Worm (Caenorhabditis elegans): ENCODE results near the gene glrx-22.

The glrx-22 gene

DNA sequence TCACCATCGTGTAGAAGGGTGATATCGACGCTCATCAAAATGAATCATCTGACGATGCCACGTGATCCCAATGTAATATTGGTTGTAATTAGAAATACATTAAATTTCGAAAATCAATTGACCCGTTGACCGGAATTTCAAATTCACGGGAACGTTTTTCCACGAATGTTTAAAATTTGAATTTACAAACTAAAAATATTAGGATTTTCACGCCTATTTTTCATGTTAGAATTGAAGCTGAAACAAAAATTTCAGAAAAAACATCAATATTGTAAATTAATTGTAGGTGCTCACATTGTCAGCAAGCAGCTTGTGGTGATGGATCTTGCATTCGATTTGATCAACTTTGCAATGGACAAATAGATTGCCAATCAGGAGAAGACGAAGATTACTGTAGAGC is 9.3 kb upstream of the glrx-22 start, which contains the start of gene C07G1.6:
Gene C07G1.6, minus strand, starts transcription at position 101 of the 400 bp plus-strand sequence.
- TF ChIP-seq tra-1 (GFP tag; IDR thresholded peaks at IDR 0.05) (no peak), daf-8 (GFP tag; IDR thresholded peaks at IDR 0.05) (no peak), madf-5 (GFP tag; IDR thresholded peaks at IDR 0.05) (no peak), daf-16 (GFP tag; optimal IDR thresholded peaks at IDR 0.05) (no peak), daf-16 (tag; optimal IDR thresholded peaks at IDR 0.05) (no peak), mxl-3 (GFP tag; optimal IDR thresholded peaks at IDR 0.05) (no peak), ztf-11 (tag; optimal IDR thresholded peaks at IDR 0.05) (no peak), lin-29 (GFP tag; IDR thresholded peaks at IDR 0.05) (no peak), arid-1 (GFP tag; conservative IDR thresholded peaks at IDR 0.05) (no peak), F10B5.3 (tag; optimal IDR thresholded peaks at IDR 0.05) (no peak), Y5F2A.4 (GFP tag; optimal IDR thresholded peaks at IDR 0.05) (no peak), snpc-1.2 (GFP tag; IDR thresholded peaks at IDR 0.05) (no peak), cey-2 (tag; optimal IDR thresholded peaks at IDR 0.05; ENCODE audit: borderline replicate concordance, insufficient read depth) (no peak), nhr-42 (GFP tag; IDR thresholded peaks at IDR 0.05) (no peak), spr-1 (tag; optimal IDR thresholded peaks at IDR 0.05) (no peak), ceh-20 (GFP tag; IDR thresholded peaks at IDR 0.05) (no peak)

DNA sequence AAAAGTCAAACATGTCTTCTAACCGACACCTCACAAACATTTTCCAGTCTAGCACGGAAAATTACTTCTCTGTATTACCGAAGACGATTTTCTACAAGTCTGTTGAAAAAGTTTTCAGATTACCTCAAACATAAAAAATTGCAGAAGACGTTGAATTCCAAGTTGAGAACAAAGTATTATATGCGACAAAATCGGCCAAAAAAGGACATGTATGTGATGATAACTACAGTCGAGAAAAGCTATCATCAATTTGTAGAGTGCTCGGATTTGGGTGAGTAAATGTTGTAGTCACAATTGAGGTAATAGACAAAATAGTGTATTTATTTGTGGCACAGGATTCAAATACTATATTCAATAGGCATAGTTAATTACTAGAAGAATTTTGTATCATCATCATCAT is 7.8 kb upstream of the glrx-22 start:
- peak; percentile 55 for TF ChIP-seq aha-1 (tag)
- TF ChIP-seq lin-13 (GFP tag; optimal IDR thresholded peaks at IDR 0.05), result no peak
- no peak for TF ChIP-seq ces-1 (GFP tag; optimal IDR thresholded peaks at IDR 0.05)
- TF ChIP-seq unc-62 (GFP tag; optimal IDR thresholded peaks at IDR 0.05 in 1 of 2), result peak in 1 of 2 experiments; percentile 94
- no peak for TF ChIP-seq unc-62 (tag; optimal IDR thresholded peaks at IDR 0.05)
- no peak for TF ChIP-seq nhr-11 (tag; optimal IDR thresholded peaks at IDR 0.05)
- no peak for TF ChIP-seq snpc-4 (tag; optimal IDR thresholded peaks at IDR 0.05)
- TF ChIP-seq T26A8.4 (GFP tag; IDR thresholded peaks at IDR 0.05), result no peak

DNA sequence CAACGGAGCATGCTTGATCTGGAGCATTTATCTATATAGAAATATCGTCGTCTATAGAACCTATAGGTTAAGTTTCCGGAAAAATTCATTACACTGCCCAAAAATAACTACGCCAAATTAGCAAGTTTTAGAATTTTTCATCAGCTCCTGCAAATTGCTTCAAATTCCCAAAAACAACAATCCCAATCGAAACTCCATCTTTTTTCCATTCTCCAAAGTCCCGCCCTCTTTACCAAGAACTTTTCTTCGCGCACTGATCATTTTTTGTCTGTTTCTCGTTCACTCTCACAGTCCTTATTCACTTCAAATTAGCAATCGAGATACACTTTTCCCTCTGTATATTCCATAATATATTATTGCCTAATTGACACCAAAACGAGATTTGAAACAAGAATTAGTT is 5.3 kb upstream of the glrx-22 start, which contains the start of gene svh-1:
Gene svh-1, plus strand, starts transcription at position 301 of the 400 bp plus-strand sequence.
- TF ChIP-seq fkh-10 (GFP tag; optimal IDR thresholded peaks at IDR 0.05) (no peak), snpc-1.2 (GFP tag; IDR thresholded peaks at IDR 0.05) (no peak), nhr-77 (tag; optimal IDR thresholded peaks at IDR 0.05) (no peak), F37D6.2 (tag; optimal IDR thresholded peaks at IDR 0.05) (no peak), ceh-82 (tag; optimal IDR thresholded peaks at IDR 0.05) (no peak)

DNA sequence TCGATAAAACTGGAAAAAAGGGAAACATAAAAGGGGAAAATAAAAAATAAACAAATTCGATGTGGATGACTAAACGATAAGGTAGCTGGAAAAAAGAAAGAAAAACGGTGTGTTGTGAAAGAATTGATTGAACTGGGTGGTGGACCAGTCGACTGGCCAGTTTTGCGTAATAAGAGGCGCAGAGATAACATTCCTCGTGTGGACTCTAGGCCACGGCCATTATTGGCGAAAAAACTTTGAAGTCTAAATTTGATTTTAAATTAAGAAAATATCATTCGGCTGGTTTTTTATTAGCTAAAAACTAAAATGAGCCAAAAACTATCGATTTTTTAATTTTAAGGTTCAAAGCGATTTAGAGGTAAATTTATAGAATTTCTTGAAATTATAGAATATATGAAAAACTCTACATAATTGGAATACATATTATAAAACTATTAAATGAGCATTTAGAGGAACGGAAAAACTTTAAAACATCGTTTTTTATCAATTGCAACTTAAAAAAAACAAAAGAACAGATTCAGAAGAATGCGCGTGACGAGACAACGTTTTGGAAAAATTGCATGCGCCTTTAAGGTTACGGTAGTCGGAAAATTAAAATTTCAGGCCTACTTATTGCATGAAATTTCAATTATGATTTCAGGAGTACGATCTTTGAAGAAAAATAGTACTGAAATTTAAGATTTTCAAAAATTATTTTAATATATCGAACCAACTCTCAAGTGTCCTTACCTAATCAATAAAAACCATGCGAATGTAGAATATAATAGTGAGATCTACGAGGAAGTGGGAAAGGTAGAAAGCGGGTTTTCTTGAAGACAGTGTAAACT is 4.5 kb upstream of the glrx-22 start, which contains the start of gene hgrs-1:
Gene hgrs-1, minus strand, starts transcription at position 777 of the 827 bp plus-strand sequence.
- peak; percentile 23 for TF ChIP-seq nhr-6 (tag; optimal IDR thresholded peaks at IDR 0.05)
- TF ChIP-seq nhr-111 (GFP tag; optimal IDR thresholded peaks at IDR 0.05), result no peak
- peak; percentile 69 for TF ChIP-seq mes-2 (tag; optimal IDR thresholded peaks at IDR 0.05; ENCODE audit: poor library complexity, severe bottlenecking)
- no peak for TF ChIP-seq rbr-2 (tag; optimal IDR thresholded peaks at IDR 0.05)
- TF ChIP-seq hmg-1.1 (GFP tag; IDR thresholded peaks at IDR 0.05), result peak; percentile 22; the same call in 1 of the 2 replicates
- no peak for TF ChIP-seq dmd-9 (GFP tag; IDR thresholded peaks at IDR 0.05)
- peak; percentile 28 for TF ChIP-seq hlh-30 (tag; optimal IDR thresholded peaks at IDR 0.05; ENCODE audit: insufficient read depth)
- no peak for TF ChIP-seq T26A8.4 (GFP tag; IDR thresholded peaks at IDR 0.05)
